Worm (Caenorhabditis elegans) whole organism, L3 larva: Measurements from ENCODE around the gene T22E5.6.

Experiments used
- ZK546.5 ChIP-seq: sonication (generic microtip); optimal IDR thresholded peaks from 2 replicates; lab custom pipeline; 2017; ENCODE audit warnings: missing biosample characterization, missing genetic modification characterization
- aly-2 ChIP-seq: fragments of 150-350 bp; optimal IDR thresholded peaks from 2 replicates; lab custom pipeline; 2014; ENCODE audit warnings: missing biosample characterization, missing genetic modification characterization
- ceh-28 ChIP-seq: fragments of 150-350 bp; optimal IDR thresholded peaks from 2 replicates; lab custom pipeline; 2014; ENCODE audit warnings: missing biosample characterization, missing genetic modification reagents, missing genetic modification characterization
- daf-12 ChIP-seq: fragments of 150-350 bp; optimal IDR thresholded peaks from 2 replicates; lab custom pipeline; 2014; ENCODE audit warnings: missing biosample characterization, missing genetic modification reagents, missing genetic modification characterization
- elt-1 ChIP-seq: fragments of 150-350 bp; optimal IDR thresholded peaks from 2 replicates; lab custom pipeline; 2014; ENCODE audit warnings: missing biosample characterization, missing genetic modification characterization
- elt-2 ChIP-seq: sonication (generic microtip); optimal IDR thresholded peaks from 2 replicates; lab custom pipeline; 2016; ENCODE audit warnings: missing genetic modification reagents, mild to moderate bottlenecking, missing genetic modification characterization, missing compliant biosample characterization
- elt-3 ChIP-seq, 3 experiments: fragments of 150-350 bp in 1 of 3; sonication (generic microtip) in 2 of 3; optimal IDR thresholded peaks; 2 replicates in 2 of 3; 4 replicates in 1 of 3; lab custom pipeline; 2014 to 2017; ENCODE audit warnings: missing biosample characterization in 3 of 3, missing genetic modification characterization in 3 of 3
- eor-1 ChIP-seq, 2 experiments: fragments of 150-350 bp; optimal IDR thresholded peaks; 2 replicates each; lab custom pipeline; 2014 to 2018; ENCODE audit warnings: missing biosample characterization in 2 of 2, missing genetic modification characterization in 2 of 2
- fkh-10 ChIP-seq: sonication (generic microtip); optimal IDR thresholded peaks from 2 replicates; lab custom pipeline; 2017; ENCODE audit warnings: missing biosample characterization, missing genetic modification reagents, missing genetic modification characterization
- fos-1 ChIP-seq: fragments of 150-350 bp; optimal IDR thresholded peaks from 2 replicates; lab custom pipeline; 2014; ENCODE audit warnings: missing biosample characterization, missing genetic modification characterization
- jun-1 ChIP-seq: fragments of 150-350 bp; optimal IDR thresholded peaks from 2 replicates; lab custom pipeline; 2014; ENCODE audit warnings: missing biosample characterization, missing genetic modification reagents, missing genetic modification characterization
- lsy-12 ChIP-seq: sonication (generic microtip); optimal IDR thresholded peaks from 2 replicates; lab custom pipeline; 2016; ENCODE audit warnings: mild to moderate bottlenecking, missing genetic modification characterization, missing compliant biosample characterization
- mdl-1 ChIP-seq: fragments of 150-350 bp; optimal IDR thresholded peaks from 2 replicates; lab custom pipeline; 2014; ENCODE audit warnings: missing biosample characterization, missing genetic modification characterization
- nhr-12 ChIP-seq: fragments of 150-350 bp; optimal IDR thresholded peaks from 2 replicates; lab custom pipeline; 2014; ENCODE audit warnings: missing biosample characterization, missing genetic modification characterization
- nhr-23 ChIP-seq: fragments of 150-350 bp; optimal IDR thresholded peaks from 2 replicates; lab custom pipeline; 2014; ENCODE audit warnings: missing biosample characterization, missing genetic modification reagents, missing genetic modification characterization
- nhr-25 ChIP-seq: sonication (generic microtip); optimal IDR thresholded peaks from 2 replicates; lab custom pipeline; 2017; ENCODE audit warnings: missing biosample characterization, missing genetic modification characterization
- nhr-28 ChIP-seq: fragments of 150-350 bp; optimal IDR thresholded peaks from 2 replicates; lab custom pipeline; 2014; ENCODE audit warnings: missing biosample characterization, missing genetic modification characterization
- nhr-76 ChIP-seq: fragments of 150-350 bp; sonication (generic microtip); optimal IDR thresholded peaks from 5 replicates; lab custom pipeline; 2014; ENCODE audit warnings: missing biosample characterization, missing genetic modification characterization
- nhr-77 ChIP-seq: fragments of 150-350 bp; optimal IDR thresholded peaks from 2 replicates; lab custom pipeline; 2014; ENCODE audit warnings: missing biosample characterization, missing genetic modification characterization
- pha-4 ChIP-seq: fragments of 150-350 bp; optimal IDR thresholded peaks from 2 replicates; lab custom pipeline; 2014; ENCODE audit warnings: missing biosample characterization, missing genetic modification reagents, missing genetic modification characterization
- sea-2 ChIP-seq: fragments of 150-350 bp; sonication (generic microtip); optimal IDR thresholded peaks from 4 replicates; lab custom pipeline; 2014; ENCODE audit warnings: missing biosample characterization, missing genetic modification reagents, missing genetic modification characterization
- snpc-4 ChIP-seq: fragments of 150-350 bp; optimal IDR thresholded peaks from 2 replicates; lab custom pipeline; 2014; ENCODE audit warnings: missing biosample characterization, missing genetic modification characterization
- tbx-2 ChIP-seq: sonication (generic microtip); optimal IDR thresholded peaks from 2 replicates; lab custom pipeline; 2016; ENCODE audit warnings: mild to moderate bottlenecking, missing genetic modification characterization, missing compliant biosample characterization
- unc-62 ChIP-seq: fragments of 150-350 bp; sonication (generic microtip); optimal IDR thresholded peaks from 4 replicates; lab custom pipeline; 2014; ENCODE audit warnings: missing biosample characterization, missing genetic modification reagents, missing genetic modification characterization
- zag-1 ChIP-seq: fragments of 150-350 bp; optimal IDR thresholded peaks from 2 replicates; lab custom pipeline; 2014; ENCODE audit warnings: missing biosample characterization, missing genetic modification characterization
- ztf-4 ChIP-seq: fragments of 150-350 bp; optimal IDR thresholded peaks from 2 replicates; lab custom pipeline; 2014; ENCODE audit warnings: missing biosample characterization, missing genetic modification characterization

Gene T22E5.6

ce11 chrX:6369717-6370116, 46.5 kb downstream of the T22E5.6 start, which contains the start of gene C03B1.2:
TSS of gene C03B1.2 (plus strand) at chrX:6370017.
- TF ChIP-seq daf-12 (tag; lab: Kevin White, UChicago): no peak

DNA sequence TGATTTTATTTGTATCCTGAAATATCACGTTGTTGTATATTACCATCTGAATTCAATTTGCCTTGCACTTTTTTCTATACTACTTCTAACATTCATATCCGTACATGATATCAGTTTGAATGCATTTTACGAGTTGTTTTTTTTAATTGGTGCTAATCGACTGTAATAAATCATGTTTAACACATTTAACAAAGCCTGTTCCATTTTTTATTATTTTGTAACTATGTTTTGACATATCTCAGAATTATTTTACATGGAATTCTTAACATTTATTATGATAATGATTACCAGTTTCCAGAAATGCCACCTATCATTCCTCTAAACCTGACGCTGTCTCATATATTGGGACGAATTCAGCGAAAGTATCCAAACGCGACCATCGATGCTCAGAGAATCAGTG, 50.5 kb downstream of the T22E5.6 start, which contains the start of gene C03B1.3:
Gene C03B1.3 (plus strand): TSS at position 301 of the 400 bp plus-strand sequence.
- TF ChIP-seq nhr-25 (tag; lab: Kevin White, UChicago) (no peak), elt-2 (tag; lab: Kevin White, UChicago) (no peak), tbx-2 (tag; lab: Kevin White, UChicago) (no peak), daf-12 (tag; lab: Kevin White, UChicago) (no peak), nhr-77 (tag; lab: Kevin White, UChicago) (no peak), ztf-4 (tag; lab: Kevin White, UChicago) (no peak), lsy-12 (no peak), elt-3 (tag; optimal IDR thresholded peaks at IDR 0.05; lab: Kevin White, UChicago) (no peak), fkh-10 (GFP tag; lab: Kevin White, UChicago) (no peak), zag-1 (tag; lab: Kevin White, UChicago) (no peak), pha-4 (tag; lab: Kevin White, UChicago) (no peak), snpc-4 (tag; lab: Kevin White, UChicago) (no peak), jun-1 (no peak), aly-2 (tag; lab: Kevin White, UChicago) (no peak)

DNA sequence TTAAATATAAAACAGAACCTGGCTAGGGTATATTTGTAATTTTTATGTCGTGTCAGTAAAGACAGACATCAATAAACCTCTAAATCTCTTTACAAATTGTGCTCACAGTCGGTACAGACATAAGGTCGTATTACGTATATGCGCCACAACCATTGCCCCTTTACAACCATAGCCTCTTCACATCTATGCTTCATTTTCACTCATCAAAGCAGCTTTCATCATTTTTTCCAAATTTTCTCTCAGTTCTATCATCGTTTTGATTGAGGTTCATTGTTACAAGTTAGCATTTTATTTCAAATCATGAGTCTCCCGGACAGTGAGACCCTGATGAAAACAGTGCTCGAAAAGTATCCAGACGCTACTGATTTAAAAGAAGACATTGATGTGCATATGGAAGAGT, 52.0 kb downstream of the T22E5.6 start, which contains the start of gene C03B1.4:
Gene C03B1.4 (plus strand): TSS at position 301 of the 400 bp plus-strand sequence.
- TF ChIP-seq jun-1 (no peak), eor-1 (tag; optimal IDR thresholded peaks at IDR 0.05; lab: Kevin White, UChicago) (no peak), zag-1 (tag; lab: Kevin White, UChicago) (no peak), mdl-1 (tag; lab: Kevin White, UChicago) (no peak), ceh-28 (tag; lab: Kevin White, UChicago) (no peak), nhr-12 (tag; lab: Kevin White, UChicago) (no peak), elt-1 (tag; lab: Kevin White, UChicago) (no peak), nhr-28 (tag; lab: Kevin White, UChicago) (no peak), fos-1 (tag; lab: Kevin White, UChicago) (no peak), nhr-23 (tag; lab: Kevin White, UChicago) (no peak), nhr-77 (tag; lab: Kevin White, UChicago) (no peak), nhr-76 (tag; lab: Kevin White, UChicago) (no peak), ZK546.5 (no peak), sea-2 (GFP tag; lab: Kevin White, UChicago) (no peak), unc-62 (GFP tag; lab: Kevin White, UChicago) (no peak), lsy-12 (no peak)
- TF ChIP-seq, all 47 proteins: peak for 0
